Worm (Caenorhabditis elegans) whole organism, late embryonic: ENCODE results near the gene fip-2.

Experiments
- ceh-14 ChIP-seq: sonication (generic microtip); optimal IDR thresholded peaks from 2 replicates; lab custom pipeline; 2016; ENCODE audit warnings: missing genotype, missing genetic modification characterization, missing compliant biosample characterization
- ceh-18 ChIP-seq: sonication (generic microtip); optimal IDR thresholded peaks from 2 replicates; lab custom pipeline; 2016; ENCODE audit warnings: missing genetic modification characterization, missing compliant biosample characterization
- ceh-2 ChIP-seq: sonication (generic microtip); optimal IDR thresholded peaks from 2 replicates; lab custom pipeline; 2016; ENCODE audit warnings: missing genotype, missing genetic modification characterization, missing compliant biosample characterization
- ceh-22 ChIP-seq: sonication (generic microtip); optimal IDR thresholded peaks from 2 replicates; lab custom pipeline; 2017; ENCODE audit warnings: missing biosample characterization, missing genetic modification characterization
- ceh-31 ChIP-seq: sonication (generic microtip); optimal IDR thresholded peaks from 2 replicates; lab custom pipeline; 2016; ENCODE audit warnings: missing genetic modification characterization, missing compliant biosample characterization
- ceh-34 ChIP-seq: sonication (generic microtip); optimal IDR thresholded peaks from 2 replicates; lab custom pipeline; 2016; ENCODE audit warnings: mild to moderate bottlenecking, missing genetic modification characterization, missing compliant biosample characterization
- ceh-9 ChIP-seq: sonication (generic microtip); optimal IDR thresholded peaks from 2 replicates; lab custom pipeline; 2016; ENCODE audit warnings: mild to moderate bottlenecking, missing genetic modification characterization, inconsistent platforms, missing compliant biosample characterization
- dmd-4 ChIP-seq: sonication (generic microtip); optimal IDR thresholded peaks from 2 replicates; lab custom pipeline; 2016; ENCODE audit warnings: borderline replicate concordance, missing genetic modification characterization, missing compliant biosample characterization
- elt-2 ChIP-seq: sonication (generic microtip); optimal IDR thresholded peaks from 2 replicates; lab custom pipeline; 2016; ENCODE audit warnings: missing genetic modification reagents, missing genetic modification characterization, missing compliant biosample characterization
- elt-4 ChIP-seq: sonication (generic microtip); optimal IDR thresholded peaks from 2 replicates; lab custom pipeline; 2016; ENCODE audit warnings: missing genetic modification characterization, missing compliant biosample characterization
- ets-4 ChIP-seq: sonication (generic microtip); optimal IDR thresholded peaks from 2 replicates; lab custom pipeline; 2016; ENCODE audit warnings: missing genetic modification characterization, missing compliant biosample characterization
- fkh-10 ChIP-seq: fragments of 150-350 bp; optimal IDR thresholded peaks from 2 replicates; lab custom pipeline; 2014; ENCODE audit warnings: missing biosample characterization, missing genetic modification reagents, missing genetic modification characterization
- fkh-6 ChIP-seq: sonication (generic microtip); optimal IDR thresholded peaks from 2 replicates; lab custom pipeline; 2016; ENCODE audit warnings: missing genetic modification characterization, missing compliant biosample characterization
- gmeb-2 ChIP-seq: sonication (generic microtip); optimal IDR thresholded peaks from 2 replicates; lab custom pipeline; 2016; ENCODE audit warnings: missing genetic modification characterization, inconsistent platforms, missing compliant biosample characterization
- hlh-15 ChIP-seq: sonication (generic microtip); optimal IDR thresholded peaks from 2 replicates; lab custom pipeline; 2016; ENCODE audit warnings: missing genetic modification characterization, missing compliant biosample characterization
- hlh-8 ChIP-seq: sonication (generic microtip); optimal IDR thresholded peaks from 2 replicates; lab custom pipeline; 2016; ENCODE audit warnings: missing genotype, missing genetic modification characterization, missing compliant biosample characterization
- lin-11 ChIP-seq: fragments of 200-800 bp; sonication (Bioruptor generic); optimal IDR thresholded peaks from 2 replicates; lab custom pipeline; 2018; ENCODE audit warnings: mild to moderate bottlenecking, missing genetic modification characterization, missing compliant biosample characterization
- madf-2 ChIP-seq: sonication (generic microtip); optimal IDR thresholded peaks from 2 replicates; lab custom pipeline; 2017; ENCODE audit warnings: missing genetic modification characterization, missing compliant biosample characterization
- mec-3 ChIP-seq: sonication (generic microtip); optimal IDR thresholded peaks from 2 replicates; lab custom pipeline; 2016; ENCODE audit warnings: borderline replicate concordance, missing genetic modification characterization, missing compliant biosample characterization
- nfya-1 ChIP-seq: sonication (generic microtip); optimal IDR thresholded peaks from 2 replicates; lab custom pipeline; 2017; ENCODE audit warnings: missing genetic modification characterization, mild to moderate bottlenecking, missing compliant biosample characterization, antibody characterized with exemption, moderate library complexity
- nhr-11 ChIP-seq: fragments of 150-350 bp; optimal IDR thresholded peaks from 2 replicates; lab custom pipeline; 2014; ENCODE audit warnings: missing biosample characterization, missing genetic modification characterization
- pag-3 ChIP-seq: sonication (generic microtip); optimal IDR thresholded peaks from 2 replicates; lab custom pipeline; 2016; ENCODE audit warnings: missing compliant biosample characterization, missing genetic modification characterization, borderline replicate concordance
- pax-1 ChIP-seq: fragments of 150-350 bp; optimal IDR thresholded peaks from 2 replicates; lab custom pipeline; 2014; ENCODE audit warnings: missing biosample characterization, missing genetic modification characterization
- pha-2 ChIP-seq: sonication (generic microtip); optimal IDR thresholded peaks from 2 replicates; lab custom pipeline; 2017; ENCODE audit warnings: mild to moderate bottlenecking, missing genetic modification characterization, missing compliant biosample characterization
- pha-4 ChIP-seq: fragments of 150-350 bp; optimal IDR thresholded peaks from 2 replicates; lab custom pipeline; 2018; ENCODE audit warnings: missing biosample characterization, missing genetic modification reagents, missing genetic modification characterization
- pqm-1 ChIP-seq: sonication (generic microtip); optimal IDR thresholded peaks from 2 replicates; lab custom pipeline; 2016; ENCODE audit warnings: missing genetic modification characterization, missing compliant biosample characterization
- rnt-1 ChIP-seq: sonication (generic microtip); optimal IDR thresholded peaks from 2 replicates; lab custom pipeline; 2016; ENCODE audit warnings: missing genetic modification characterization, missing compliant biosample characterization
- sox-2 ChIP-seq: fragments of 200-800 bp; sonication (Bioruptor generic); IDR thresholded peaks from 2 replicates; pipeline ENCODE4 v1.3.6; 2022; ENCODE audit warnings: missing genetic modification reagents, missing genetic modification characterization, missing compliant biosample characterization
- sox-4 ChIP-seq: sonication (generic microtip); optimal IDR thresholded peaks from 2 replicates; lab custom pipeline; 2017; ENCODE audit warnings: mild to moderate bottlenecking, missing genetic modification characterization, inconsistent platforms, missing compliant biosample characterization
- ttx-3 ChIP-seq: sonication (generic microtip); optimal IDR thresholded peaks from 2 replicates; lab custom pipeline; 2016; ENCODE audit warnings: missing genetic modification reagents, missing genetic modification characterization, missing compliant biosample characterization
- unc-42 ChIP-seq: sonication (generic microtip); optimal IDR thresholded peaks from 2 replicates; lab custom pipeline; 2016; ENCODE audit warnings: missing genotype, missing genetic modification characterization, missing compliant biosample characterization
- unc-86 ChIP-seq: sonication (generic microtip); optimal IDR thresholded peaks from 2 replicates; lab custom pipeline; 2016; ENCODE audit warnings: missing genetic modification characterization, missing compliant biosample characterization
- ztf-16 ChIP-seq: sonication (generic microtip); optimal IDR thresholded peaks from 2 replicates; lab custom pipeline; 2017; ENCODE audit warnings: missing genetic modification characterization, missing compliant biosample characterization

The fip-2 gene

ce11 chrV:9108219-9108618 is 40.4 kb downstream of the fip-2 start, which contains the start of gene F21C10.18:
F21C10.18 (plus strand) TSS chrV:9108519.
- TF ChIP-seq fkh-6 (no peak), mec-3 (tag; lab: Kevin White, UChicago) (no peak), hlh-15 (tag; lab: Kevin White, UChicago) (no peak), sox-4 (tag; lab: Kevin White, UChicago) (no peak), pqm-1 (no peak), ceh-14 (tag; lab: Kevin White, UChicago) (no peak), ceh-2 (tag; lab: Kevin White, UChicago) (no peak), unc-86 (tag; lab: Kevin White, UChicago) (no peak), nhr-11 (no peak), elt-4 (tag; lab: Kevin White, UChicago) (no peak), ttx-3 (no peak), unc-42 (tag; lab: Kevin White, UChicago) (no peak), ztf-16 (tag; lab: Kevin White, UChicago) (no peak), ceh-22 (tag; lab: Kevin White, UChicago) (no peak), pha-2 (tag; lab: Kevin White, UChicago) (no peak), madf-2 (tag; lab: Kevin White, UChicago) (no peak), dmd-4 (no peak), ets-4 (tag; lab: Kevin White, UChicago) (no peak), hlh-8 (no peak)

- TF ChIP-seq pax-1 (tag; lab: Kevin White, UChicago), result no peak
- no peak for TF ChIP-seq ceh-9
- no peak for TF ChIP-seq pag-3 (tag; lab: Kevin White, UChicago)
- TF ChIP-seq nfya-1 (tag; lab: Kevin White, UChicago), result no peak
- no peak for TF ChIP-seq pha-2 (tag; lab: Kevin White, UChicago)
- no peak for TF ChIP-seq rnt-1 (tag; lab: Kevin White, UChicago)
- no peak for TF ChIP-seq hlh-8
- TF ChIP-seq gmeb-2 (tag; lab: Kevin White, UChicago), result no peak
- TF ChIP-seq ceh-34, result no peak
- TF ChIP-seq pha-4, result no peak
- no peak for TF ChIP-seq sox-2 (GFP tag; lab: Robert Waterston, UW)
- TF ChIP-seq dmd-4, result no peak
Measured at ce11 chrV:9109281-9109680, 41.5 kb downstream of the fip-2 start, which contains the start of gene pqn-31. pqn-31 (plus strand) TSS chrV:9109581.

- no peak for TF ChIP-seq lin-11 (tag; lab: Kevin White, UChicago)
- peak; percentile 47 for TF ChIP-seq ceh-18
- TF ChIP-seq, all 69 proteins: peak for 1
Measured at ce11 chrV:9111957-9112356, 44.2 kb downstream of the fip-2 start.

ce11 chrV:9112467-9112866 is 44.7 kb downstream of the fip-2 start, which contains the start of gene F21C10.7:
F21C10.7 (plus strand) TSS chrV:9112767.
- TF ChIP-seq elt-2 (tag; lab: Kevin White, UChicago) (no peak), fkh-10 (GFP tag; lab: Kevin White, UChicago) (no peak), ceh-31 (tag; lab: Kevin White, UChicago) (no peak), rnt-1 (tag; lab: Kevin White, UChicago) (no peak), fkh-6 (no peak)
